Fruit fly (Drosophila melanogaster) whole organism, embryonic: Measurements from ENCODE around the gene Ufd4.
A peak's percentile ranks its signal among the peaks of the same experiment; 100 is the strongest.

Experiments
- Ada2b ChIP-seq: fragments of 200-800 bp; sonication (Bioruptor generic); IDR thresholded peaks from 2 replicates; pipeline ENCODE4 v1.3.6; 2022; ENCODE audit warnings: missing biosample characterization, missing genetic modification characterization
- Antp ChIP-seq: fragments of 200-800 bp; sonication (Bioruptor generic); optimal IDR thresholded peaks from 3 replicates; lab custom pipeline; 2016; ENCODE audit warnings: missing biosample characterization, missing genetic modification characterization
- Atf-2 ChIP-seq: fragments of 200-800 bp; sonication (Bioruptor generic); optimal IDR thresholded peaks from 2 replicates; lab custom pipeline; 2016; ENCODE audit warnings: missing biosample characterization, missing genetic modification characterization
- CG12391 ChIP-seq: fragments of 200-800 bp; sonication (Bioruptor generic); optimal IDR thresholded peaks from 3 replicates; lab custom pipeline; 2018; ENCODE audit warnings: missing biosample characterization, mild to moderate bottlenecking, missing genetic modification characterization, moderate library complexity
- CG13287 ChIP-seq: fragments of 200-800 bp; sonication (Bioruptor generic); IDR thresholded peaks from 2 replicates; pipeline ENCODE4 v1.3.6; 2022; ENCODE audit warnings: missing biosample characterization, missing genetic modification characterization; ENCODE audit not compliant: partially characterized antibody
- CG14050 ChIP-seq: fragments of 200-800 bp; sonication (Bioruptor generic); IDR thresholded peaks from 3 replicates; pipeline ENCODE4 v1.3.6; 2022; ENCODE audit warnings: missing biosample characterization, missing genetic modification characterization
- CG14710 ChIP-seq: fragments of 200-800 bp; sonication (Bioruptor generic); optimal IDR thresholded peaks from 3 replicates; lab custom pipeline; 2019; ENCODE audit warnings: missing biosample characterization, mild to moderate bottlenecking, missing genetic modification characterization, moderate library complexity
- CG14860 ChIP-seq: fragments of 200-800 bp; sonication (Bioruptor generic); IDR thresholded peaks from 3 replicates; pipeline ENCODE4 v1.3.6; 2022; ENCODE audit warnings: missing biosample characterization, missing genetic modification characterization; ENCODE audit not compliant: partially characterized antibody
- CG14965 ChIP-seq: fragments of 200-800 bp; sonication (Bioruptor generic); optimal IDR thresholded peaks from 2 replicates; lab custom pipeline; 2016; ENCODE audit warnings: missing biosample characterization, missing genetic modification characterization, borderline replicate concordance
- CG15011 ChIP-seq: fragments of 200-800 bp; sonication (Bioruptor generic); optimal IDR thresholded peaks from 3 replicates; lab custom pipeline; 2018; ENCODE audit warnings: missing biosample characterization, mild to moderate bottlenecking, missing genetic modification characterization
- CG15696 ChIP-seq: fragments of 200-800 bp; sonication (Bioruptor generic); optimal IDR thresholded peaks from 2 replicates; lab custom pipeline; 2019; ENCODE audit warnings: missing biosample characterization, mild to moderate bottlenecking, missing genetic modification characterization, moderate library complexity
- CG1603 ChIP-seq: fragments of 200-800 bp; sonication (Bioruptor generic); optimal IDR thresholded peaks from 2 replicates; lab custom pipeline; 2019; ENCODE audit warnings: missing biosample characterization, mild to moderate bottlenecking, missing genetic modification characterization, moderate library complexity
- CG16863 ChIP-seq: fragments of 200-800 bp; sonication (Bioruptor generic); optimal IDR thresholded peaks from 3 replicates; lab custom pipeline; 2016; ENCODE audit warnings: missing biosample characterization, missing genetic modification characterization
- CG17186 ChIP-seq: fragments of 200-800 bp; sonication (Bioruptor generic); optimal IDR thresholded peaks from 3 replicates; lab custom pipeline; 2017; ENCODE audit warnings: missing biosample characterization, missing genetic modification reagents, missing genetic modification characterization
- CG2678 ChIP-seq: fragments of 200-800 bp; sonication (Bioruptor generic); optimal IDR thresholded peaks from 3 replicates; lab custom pipeline; 2019; ENCODE audit warnings: missing biosample characterization, mild to moderate bottlenecking, missing genetic modification characterization, moderate library complexity
- CG2889 ChIP-seq: fragments of 200-800 bp; sonication (Bioruptor generic); IDR thresholded peaks from 3 replicates; pipeline ENCODE4 v1.3.6; 2022; ENCODE audit warnings: missing biosample characterization, missing genetic modification characterization
- CG32767 ChIP-seq: fragments of 200-800 bp; sonication (Bioruptor generic); IDR thresholded peaks from 2 replicates; pipeline ENCODE4 v1.3.6; 2022; ENCODE audit warnings: missing biosample characterization, missing genetic modification characterization
- CG3847 ChIP-seq: fragments of 200-800 bp; sonication (Bioruptor generic); IDR thresholded peaks from 2 replicates; pipeline ENCODE4 v1.3.6; 2022; ENCODE audit warnings: missing biosample characterization, missing genetic modification characterization
- CG3995 ChIP-seq: fragments of 200-800 bp; sonication (Bioruptor generic); optimal IDR thresholded peaks from 3 replicates; lab custom pipeline; 2016; ENCODE audit warnings: missing biosample characterization, missing genetic modification characterization
- CG4424 ChIP-seq: fragments of 200-800 bp; sonication (Bioruptor generic); optimal IDR thresholded peaks from 3 replicates; lab custom pipeline; 2016; ENCODE audit warnings: missing biosample characterization, missing genetic modification characterization
- CG4617 ChIP-seq: fragments of 200-800 bp; sonication (Bioruptor generic); optimal IDR thresholded peaks from 3 replicates; lab custom pipeline; 2016; ENCODE audit warnings: missing biosample characterization, missing genetic modification characterization, borderline replicate concordance
- CG6254 ChIP-seq: fragments of 200-800 bp; sonication (Bioruptor generic); optimal IDR thresholded peaks from 3 replicates; lab custom pipeline; 2017; ENCODE audit warnings: mild to moderate bottlenecking, missing biosample characterization, missing genetic modification reagents, missing genetic modification characterization
- CG7928 ChIP-seq: fragments of 200-800 bp; sonication (Bioruptor generic); optimal IDR thresholded peaks from 2 replicates; lab custom pipeline; 2017; ENCODE audit warnings: missing biosample characterization, mild to moderate bottlenecking, missing genetic modification characterization
- CG7963 ChIP-seq: fragments of 200-800 bp; sonication (Bioruptor generic); IDR thresholded peaks from 3 replicates; pipeline ENCODE4 v1.3.6; 2022; ENCODE audit warnings: missing biosample characterization, missing genetic modification characterization; ENCODE audit not compliant: partially characterized antibody
- CG8290 ChIP-seq, 3 experiments: fragments of 200-800 bp; sonication (Bioruptor generic); optimal IDR thresholded peaks; 2 replicates each; lab custom pipeline; 2016 to 2019; ENCODE audit warnings: missing biosample characterization in 3 of 3, missing genetic modification characterization in 3 of 3, mild to moderate bottlenecking in 2 of 3, moderate library complexity in 1 of 3
- CG9727 ChIP-seq: fragments of 200-800 bp; sonication (Bioruptor generic); optimal IDR thresholded peaks from 3 replicates; lab custom pipeline; 2017; ENCODE audit warnings: missing biosample characterization, mild to moderate bottlenecking, missing genetic modification characterization
- D19B ChIP-seq: fragments of 200-800 bp; sonication (Bioruptor generic); optimal IDR thresholded peaks from 2 replicates; lab custom pipeline; 2017; ENCODE audit warnings: missing biosample characterization, mild to moderate bottlenecking, missing genetic modification characterization
- Fer3 ChIP-seq: fragments of 200-800 bp; sonication (Bioruptor generic); optimal IDR thresholded peaks from 2 replicates; lab custom pipeline; 2018; ENCODE audit warnings: missing biosample characterization, mild to moderate bottlenecking, missing genetic modification characterization, moderate library complexity
- Hand ChIP-seq: fragments of 200-800 bp; sonication (Bioruptor generic); optimal IDR thresholded peaks from 2 replicates; lab custom pipeline; 2017; ENCODE audit warnings: mild to moderate bottlenecking, missing biosample characterization, missing genetic modification reagents, missing genetic modification characterization
- Hsf ChIP-seq: fragments of 200-800 bp; sonication (Bioruptor generic); optimal IDR thresholded peaks from 3 replicates; lab custom pipeline; 2016; ENCODE audit warnings: missing biosample characterization, missing genetic modification characterization
- Lpt ChIP-seq: fragments of >200 bp; optimal IDR thresholded peaks from 2 replicates; lab custom pipeline; 2018; ENCODE audit warnings: missing biosample characterization, missing genetic modification characterization
- Mad ChIP-seq: fragments of 200-800 bp; sonication (Bioruptor generic); optimal IDR thresholded peaks from 2 replicates; lab custom pipeline; 2016; ENCODE audit warnings: missing biosample characterization, missing genetic modification characterization
- Poxn ChIP-seq: fragments of 200-800 bp; sonication (Bioruptor generic); IDR thresholded peaks from 2 replicates; pipeline ENCODE4 v1.3.6; 2022; ENCODE audit warnings: missing biosample characterization, missing genetic modification characterization
- ato ChIP-seq: fragments of 200-800 bp; sonication (Bioruptor generic); IDR thresholded peaks from 2 replicates; pipeline ENCODE4 v1.3.6; 2022; ENCODE audit warnings: missing biosample characterization, missing genetic modification characterization; ENCODE audit not compliant: partially characterized antibody
- kay ChIP-seq: fragments of 200-800 bp; sonication (Bioruptor generic); optimal IDR thresholded peaks from 2 replicates; lab custom pipeline; 2016; ENCODE audit warnings: missing biosample characterization, missing genetic modification characterization
- nmo ChIP-seq: fragments of 200-800 bp; sonication (Bioruptor generic); optimal IDR thresholded peaks from 2 replicates; lab custom pipeline; 2018; ENCODE audit warnings: missing biosample characterization, mild to moderate bottlenecking, missing genetic modification characterization, moderate library complexity
- nom ChIP-seq: fragments of 200-800 bp; sonication (Bioruptor generic); optimal IDR thresholded peaks from 2 replicates; lab custom pipeline; 2017; ENCODE audit warnings: missing biosample characterization, missing genetic modification characterization, mild to moderate bottlenecking, moderate library complexity, missing genetic modification reagents
- p53 ChIP-seq: fragments of 200-800 bp; sonication (Bioruptor generic); optimal IDR thresholded peaks from 2 replicates; lab custom pipeline; 2016; ENCODE audit warnings: missing biosample characterization, missing genetic modification characterization
- pum ChIP-seq: fragments of 200-800 bp; sonication (Bioruptor generic); optimal IDR thresholded peaks from 2 replicates; lab custom pipeline; 2016; ENCODE audit warnings: missing biosample characterization, missing genetic modification characterization
- pzg ChIP-seq: fragments of 200-800 bp; sonication (Bioruptor generic); optimal IDR thresholded peaks from 3 replicates; lab custom pipeline; 2018; ENCODE audit warnings: missing biosample characterization, mild to moderate bottlenecking, missing genetic modification characterization, moderate library complexity
- sc ChIP-seq, 3 experiments: fragments of >200 bp in 2 of 3; fragments of 200-800 bp in 1 of 3; sonication (Bioruptor generic) in 1 of 3; optimal IDR thresholded peaks; 2 replicates in 2 of 3; 3 replicates in 1 of 3; lab custom pipeline; 2017; ENCODE audit warnings: mild to moderate bottlenecking in 1 of 3, missing biosample characterization in 1 of 3, missing genetic modification characterization in 1 of 3, missing genetic modification reagents in 1 of 3
- sima ChIP-seq: fragments of 200-800 bp; sonication (Bioruptor generic); optimal IDR thresholded peaks from 2 replicates; lab custom pipeline; 2016; ENCODE audit warnings: missing biosample characterization, missing genetic modification characterization
- sr ChIP-seq: fragments of 200-800 bp; sonication (Bioruptor generic); IDR thresholded peaks from 3 replicates; pipeline ENCODE4 v1.3.6; 2022; ENCODE audit warnings: missing biosample characterization, missing genetic modification characterization
- unc-4 ChIP-seq: fragments of 200-800 bp; sonication (Bioruptor generic); IDR thresholded peaks from 2 replicates; pipeline ENCODE4 v1.3.6; 2022; ENCODE audit warnings: missing biosample characterization, missing genetic modification characterization; ENCODE audit not compliant: partially characterized antibody
- vnd ChIP-seq: fragments of 200-800 bp; sonication (Bioruptor generic); IDR thresholded peaks from 3 replicates; pipeline ENCODE4 v1.3.6; 2022; ENCODE audit warnings: missing biosample characterization, missing genetic modification characterization; ENCODE audit not compliant: partially characterized antibody
- vvl ChIP-seq: fragments of 200-800 bp; sonication (Bioruptor generic); IDR thresholded peaks from 2 replicates; pipeline ENCODE4 v1.3.6; 2022; ENCODE audit warnings: missing biosample characterization, missing genetic modification characterization
- zfh2 ChIP-seq: fragments of 200-800 bp; sonication (Bioruptor generic); optimal IDR thresholded peaks from 2 replicates; lab custom pipeline; 2016; ENCODE audit warnings: missing biosample characterization, missing genetic modification characterization

Gene Ufd4

DNA sequence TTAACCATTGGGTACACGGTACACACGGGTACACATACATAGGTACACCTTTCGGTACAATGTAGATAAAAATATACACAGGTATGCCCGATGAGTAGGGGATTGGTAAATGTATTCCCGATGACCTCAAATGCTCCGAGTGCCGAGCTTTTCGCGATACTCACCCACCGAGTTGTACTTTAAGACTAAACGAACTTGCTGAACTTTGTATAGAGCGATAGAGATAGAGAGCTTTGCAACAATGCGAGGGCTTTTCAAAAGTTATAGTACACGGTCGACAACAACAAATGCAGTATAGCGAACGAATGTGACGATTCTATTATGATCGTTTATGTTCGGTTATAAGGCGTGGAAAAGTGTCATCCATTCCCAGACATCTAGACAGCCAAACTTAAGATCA is 29.4 kb upstream of the Ufd4 start (continued):
- TF ChIP-seq CG2678 (no peak), CG17186 (GFP tag; lab: Kevin White, UChicago) (no peak), CG4617 (GFP tag; lab: Kevin White, UChicago) (no peak), Mad (no peak), pzg (GFP tag; lab: Kevin White, UChicago) (peak; percentile 18), CG14965 (GFP tag; lab: Kevin White, UChicago) (no peak)
- TF ChIP-seq, all 482 proteins: peak for 51

DNA sequence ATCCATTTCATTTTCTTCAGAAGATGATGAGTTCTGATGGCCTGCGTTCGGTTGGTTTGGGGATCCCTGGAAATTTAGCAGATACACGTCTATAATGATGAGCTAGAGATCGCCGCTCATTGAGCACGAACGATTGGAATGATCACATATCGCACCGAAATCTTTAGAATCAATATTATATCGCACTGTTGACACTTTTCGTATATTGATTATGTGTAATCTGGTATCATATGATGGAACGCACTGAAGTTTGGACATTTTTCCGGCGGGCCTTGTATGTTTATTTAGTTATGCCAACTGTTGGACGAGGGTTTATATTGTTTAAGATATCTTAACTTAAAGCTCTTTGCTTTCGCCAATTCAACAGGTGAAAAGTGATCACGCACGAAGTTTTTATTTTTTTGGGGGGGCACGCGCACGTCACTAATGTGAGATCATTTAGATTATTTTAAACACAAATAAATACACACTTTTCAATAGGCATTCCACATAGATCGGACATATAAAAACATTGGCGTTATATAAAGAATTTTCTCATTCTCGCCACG is 28.9 kb upstream of the Ufd4 start:
- TF ChIP-seq Atf-2 (no peak), sr (GFP tag; lab: Robert Waterston, UW) (no peak), CG3847 (GFP tag; lab: Robert Waterston, UW) (no peak), D19B (GFP tag; lab: Kevin White, UChicago) (peak; percentile 12), CG15011 (GFP tag; lab: Kevin White, UChicago) (no peak), p53 (GFP tag; lab: Kevin White, UChicago) (no peak), CG7963 (GFP tag; lab: Robert Waterston, UW) (0 out of 3 replicates have a peak, but pooled peaks have one; percentile 39), Hsf (no peak), Lpt (GFP tag; lab: Kevin White, UChicago) (no peak), CG2889 (GFP tag; lab: Robert Waterston, UW) (no peak), Poxn (GFP tag; lab: Robert Waterston, UW) (no peak), Ada2b (no peak), CG12391 (no peak), CG1603 (tag; lab: Kevin White, UChicago) (peak; percentile 2), CG16863 (GFP tag; lab: Kevin White, UChicago) (no peak), CG4424 (peak; percentile 36), sima (GFP tag; lab: Kevin White, UChicago) (no peak), CG13287 (GFP tag; lab: Robert Waterston, UW) (no peak; the same call in none of the 2 replicates), vnd (GFP tag; lab: Robert Waterston, UW) (peak; percentile 75), vvl (GFP tag; lab: Robert Waterston, UW) (0 out of 2 replicates have a peak, but pooled peaks have one; percentile 5), Hand (no peak), CG3995 (GFP tag; lab: Kevin White, UChicago) (peak; percentile 95), Fer3 (no peak), CG32767 (no peak), sc (optimal IDR thresholded peaks at IDR 0.05; lab: Kevin White, UChicago) (no peak), sc (GFP tag; optimal IDR thresholded peaks at IDR 0.05; lab: Kevin White, UChicago) (no peak), CG14710 (peak; percentile 7), CG7928 (GFP tag; lab: Kevin White, UChicago) (peak; percentile 50), nom (GFP tag; lab: Kevin White, UChicago) (no peak), CG15696 (tag; lab: Kevin White, UChicago) (peak; percentile 25), CG9727 (peak; percentile 17), CG14050 (GFP tag; lab: Robert Waterston, UW) (no peak), nmo (GFP tag; lab: Kevin White, UChicago) (peak; percentile 22), ato (GFP tag; lab: Robert Waterston, UW) (peak; percentile 11; the same call in 1 of the 2 replicates), CG6254 (peak; percentile 1), Antp (peak; percentile 18), kay (GFP tag; lab: Kevin White, UChicago) (no peak), CG14860 (GFP tag; lab: Robert Waterston, UW) (peak; percentile 55; the same call in 2 of the 3 replicates), pum (GFP tag; lab: Kevin White, UChicago) (peak; percentile 2), CG8290 (GFP tag; optimal IDR thresholded peaks at IDR 0.05; lab: Kevin White, UChicago) (no peak), CG8290 (tag; optimal IDR thresholded peaks at IDR 0.05; lab: Kevin White, UChicago) (peak; percentile 26 to 36), unc-4 (GFP tag; lab: Robert Waterston, UW) (peak; percentile 76), zfh2 (GFP tag; lab: Kevin White, UChicago) (peak; percentile 35)
